Worm (Caenorhabditis elegans): Measurements from ENCODE around the gene zipt-7.1.

The zipt-7.1 gene

DNA sequence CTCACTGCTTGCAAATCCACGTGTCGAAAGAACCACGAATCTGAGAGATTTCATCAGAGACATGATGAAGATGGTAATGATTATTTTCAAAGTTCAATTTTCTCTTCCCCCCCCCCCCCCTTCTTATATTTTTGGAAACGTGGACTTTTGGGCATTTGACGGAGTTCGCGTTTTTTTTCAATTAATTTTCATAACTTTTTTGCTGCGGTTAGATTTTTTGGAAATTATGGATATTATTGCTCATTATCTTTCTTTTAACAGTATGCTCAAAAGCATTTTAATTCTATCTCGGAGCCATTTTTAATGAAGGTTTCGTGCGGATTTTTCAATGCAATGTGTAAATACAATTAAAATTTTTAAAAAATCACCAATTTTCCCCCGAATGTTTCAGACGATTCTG lies 28.6 kb downstream of the zipt-7.1 start, which contains the start of gene phyh-1:
Gene phyh-1 (minus strand): TSS at position 101 of the 400 bp plus-strand sequence.
- no peak for TF ChIP-seq nhr-12 (tag; optimal IDR thresholded peaks at IDR 0.05)
- TF ChIP-seq drap-1 (GFP tag; optimal IDR thresholded peaks at IDR 0.05): no peak
- no peak for TF ChIP-seq blmp-1 (tag; optimal IDR thresholded peaks at IDR 0.05)
- TF ChIP-seq ceh-39 (tag; optimal IDR thresholded peaks at IDR 0.05): no peak
- TF ChIP-seq tbx-8 (GFP tag; optimal IDR thresholded peaks at IDR 0.05): no peak
- no peak for TF ChIP-seq hlh-1 (tag; optimal IDR thresholded peaks at IDR 0.05)
- no peak for TF ChIP-seq unc-120 (tag; optimal IDR thresholded peaks at IDR 0.05; ENCODE audit: poor library complexity, severe bottlenecking)
- TF ChIP-seq mep-1 (tag; optimal IDR thresholded peaks at IDR 0.05): no peak
- TF ChIP-seq elt-1 (tag; optimal IDR thresholded peaks at IDR 0.05; ENCODE audit: borderline replicate concordance, insufficient read depth): no peak
- TF ChIP-seq nhr-2 (tag; optimal IDR thresholded peaks at IDR 0.05): no peak
- TF ChIP-seq elt-3 (tag; optimal IDR thresholded peaks at IDR 0.05): no peak
- no peak for TF ChIP-seq nhr-76 (tag; optimal IDR thresholded peaks at IDR 0.05)

ce11 chrIV:17258824-17259223 lies 29.1 kb downstream of the zipt-7.1 start:
- TF ChIP-seq M03D4.4 (tag; optimal IDR thresholded peaks at IDR 0.05) (no peak), elt-3 (tag; optimal IDR thresholded peaks at IDR 0.05) (no peak), ceh-39 (tag; optimal IDR thresholded peaks at IDR 0.05) (no peak), nhr-2 (tag; optimal IDR thresholded peaks at IDR 0.05) (no peak), mls-2 (tag; optimal IDR thresholded peaks at IDR 0.05) (no peak), lin-32 (GFP tag; optimal IDR thresholded peaks at IDR 0.05) (no peak), hlh-1 (tag; optimal IDR thresholded peaks at IDR 0.05) (no peak), ham-2 (GFP tag; optimal IDR thresholded peaks at IDR 0.05) (no peak), nhr-12 (tag; optimal IDR thresholded peaks at IDR 0.05) (no peak), mab-5 (tag; optimal IDR thresholded peaks at IDR 0.05) (no peak), pha-4 (tag; optimal IDR thresholded peaks at IDR 0.05) (no peak), nhr-76 (tag; optimal IDR thresholded peaks at IDR 0.05) (no peak), drap-1 (GFP tag; optimal IDR thresholded peaks at IDR 0.05) (no peak), blmp-1 (tag; optimal IDR thresholded peaks at IDR 0.05) (no peak)

DNA sequence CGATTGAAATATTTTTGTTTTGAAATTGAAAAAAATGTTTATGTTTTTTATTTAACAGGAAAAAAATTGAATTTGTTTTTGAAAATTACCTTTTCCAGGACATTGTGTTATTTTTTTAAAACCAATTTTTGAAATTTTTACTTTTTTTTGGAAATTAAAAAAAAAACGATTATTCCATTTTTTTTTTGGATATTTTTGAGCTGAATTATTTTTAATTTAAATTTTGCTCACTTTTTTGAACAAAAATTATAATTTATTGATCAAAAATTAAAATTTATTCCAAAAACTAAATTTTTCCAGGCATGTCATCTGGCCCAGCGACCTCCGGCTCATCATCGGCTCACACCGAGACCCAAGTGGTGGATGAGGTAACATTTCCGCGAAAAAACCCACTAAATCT lies 32.9 kb downstream of the zipt-7.1 start, which contains the start of gene gtf-2E1:
Gene gtf-2E1 (plus strand): TSS at position 301 of the 400 bp plus-strand sequence.
- TF ChIP-seq pha-4 (tag; optimal IDR thresholded peaks at IDR 0.05) (no peak), snpc-4 (tag; optimal IDR thresholded peaks at IDR 0.05) (no peak), nhr-237 (tag; optimal IDR thresholded peaks at IDR 0.05) (no peak), elt-3 (tag; optimal IDR thresholded peaks at IDR 0.05) (no peak), cnd-1 (tag; optimal IDR thresholded peaks at IDR 0.05) (no peak), mep-1 (tag; optimal IDR thresholded peaks at IDR 0.05) (no peak), M03D4.4 (tag; optimal IDR thresholded peaks at IDR 0.05) (no peak), nhr-28 (tag; optimal IDR thresholded peaks at IDR 0.05) (no peak), bed-3 (GFP tag; optimal IDR thresholded peaks at IDR 0.05) (no peak)

DNA sequence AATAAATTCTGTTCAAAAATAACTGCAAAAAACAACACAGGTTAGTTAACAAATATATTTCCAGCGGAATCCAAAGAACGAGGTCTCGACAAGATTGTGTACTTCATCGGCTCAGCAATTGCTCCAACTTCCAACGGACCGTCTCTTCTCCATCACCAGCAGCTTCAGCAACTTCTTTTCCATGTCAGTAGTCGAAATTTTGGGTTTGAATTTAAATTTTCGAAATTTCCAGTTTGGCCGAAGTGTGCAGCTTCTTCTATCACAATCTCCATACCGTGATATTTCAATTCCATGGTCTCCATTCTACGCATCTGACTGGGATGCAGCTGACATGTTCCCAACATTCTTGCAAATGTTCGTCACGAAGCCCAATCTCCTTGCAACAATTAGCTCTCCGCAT lies 34.5 kb downstream of the zipt-7.1 start:
- no peak for TF ChIP-seq lin-32 (GFP tag; optimal IDR thresholded peaks at IDR 0.05)
- no peak for TF ChIP-seq sptf-1 (tag; optimal IDR thresholded peaks at IDR 0.05)
- no peak for TF ChIP-seq ztf-11 (tag; optimal IDR thresholded peaks at IDR 0.05)
- no peak for TF ChIP-seq ceh-83 (GFP tag; optimal IDR thresholded peaks at IDR 0.05)
- no peak for TF ChIP-seq ham-2 (GFP tag; optimal IDR thresholded peaks at IDR 0.05)
- no peak for TF ChIP-seq pha-4 (tag; optimal IDR thresholded peaks at IDR 0.05)
- TF ChIP-seq lin-13 (tag; optimal IDR thresholded peaks at IDR 0.05): no peak
- no peak for TF ChIP-seq mab-5 (tag; optimal IDR thresholded peaks at IDR 0.05)
- TF ChIP-seq flh-1 (GFP tag; optimal IDR thresholded peaks at IDR 0.05): no peak
- no peak for TF ChIP-seq unc-120 (tag; optimal IDR thresholded peaks at IDR 0.05; ENCODE audit: poor library complexity, severe bottlenecking)
- TF ChIP-seq elt-3 (tag; optimal IDR thresholded peaks at IDR 0.05): no peak
- no peak for TF ChIP-seq nhr-76 (tag; optimal IDR thresholded peaks at IDR 0.05)
- TF ChIP-seq nhr-12 (tag; optimal IDR thresholded peaks at IDR 0.05): no peak
- no peak for TF ChIP-seq ceh-43 (GFP tag; optimal IDR thresholded peaks at IDR 0.05)
- no peak for TF ChIP-seq snpc-4 (tag; optimal IDR thresholded peaks at IDR 0.05)
- TF ChIP-seq unc-39 (tag; optimal IDR thresholded peaks at IDR 0.05): no peak
- TF ChIP-seq nhr-2 (tag; optimal IDR thresholded peaks at IDR 0.05): no peak
- TF ChIP-seq ces-1 (GFP tag; optimal IDR thresholded peaks at IDR 0.05): no peak
- no peak for TF ChIP-seq nhr-237 (tag; optimal IDR thresholded peaks at IDR 0.05)
- TF ChIP-seq lsy-2 (tag; optimal IDR thresholded peaks at IDR 0.05): no peak
